Fruit fly (Drosophila melanogaster): ENCODE results near the gene CG12986.
A peak's percentile ranks its signal among the peaks of the same experiment; 100 is the strongest.

CG12986 gene

DNA sequence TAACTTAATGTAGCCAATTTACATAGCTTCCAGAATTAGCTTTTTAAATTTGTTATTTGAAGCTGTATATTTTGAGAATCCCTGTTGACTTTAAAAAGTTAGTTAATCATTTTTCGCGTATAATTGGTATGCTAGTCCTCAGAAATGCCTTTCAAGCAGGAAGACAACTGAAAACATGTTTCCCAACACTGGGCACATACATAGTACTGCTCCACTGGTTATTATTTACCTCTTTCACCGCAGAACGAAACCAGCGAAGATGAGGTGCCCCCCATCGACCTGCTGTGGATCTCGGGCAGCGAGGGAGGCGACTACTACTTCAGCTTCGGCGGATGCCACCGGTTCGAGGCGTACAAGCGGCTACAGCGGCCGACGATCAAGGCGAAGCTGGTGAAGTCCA is 38.3 kb upstream of the CG12986 start:
- no peak for TF ChIP-seq Mio (GFP tag; optimal IDR thresholded peaks at IDR 0.05)
- TF ChIP-seq dmrt93B (GFP tag; optimal IDR thresholded peaks at IDR 0.05): no peak
- no peak for TF ChIP-seq Hr83 (GFP tag; optimal IDR thresholded peaks at IDR 0.05; ENCODE audit: poor library complexity, severe bottlenecking)
- no peak for TF ChIP-seq foxo (GFP tag; optimal IDR thresholded peaks at IDR 0.05)
- TF ChIP-seq psq (GFP tag; optimal IDR thresholded peaks at IDR 0.05): no peak
- TF ChIP-seq Rel (GFP tag; optimal IDR thresholded peaks at IDR 0.05): no peak
- TF ChIP-seq Rel (tag; optimal IDR thresholded peaks at IDR 0.05): no peak
- no peak for TF ChIP-seq sv (GFP tag; optimal IDR thresholded peaks at IDR 0.05)
- TF ChIP-seq usp (GFP tag; optimal IDR thresholded peaks at IDR 0.05): no peak
- no peak for TF ChIP-seq pan (optimal IDR thresholded peaks at IDR 0.05)
- no peak for TF ChIP-seq Myc (optimal IDR thresholded peaks at IDR 0.05)
- TF ChIP-seq br (GFP tag; optimal IDR thresholded peaks at IDR 0.05): no peak
- no peak for TF ChIP-seq Dfd (GFP tag; optimal IDR thresholded peaks at IDR 0.05)
- no peak for TF ChIP-seq CrebA (GFP tag; optimal IDR thresholded peaks at IDR 0.05; ENCODE audit: borderline replicate concordance)
- TF ChIP-seq rgr (GFP tag; optimal IDR thresholded peaks at IDR 0.05): no peak
- TF ChIP-seq Hr78 (GFP tag; optimal IDR thresholded peaks at IDR 0.05): no peak
- TF ChIP-seq Jra (GFP tag; optimal IDR thresholded peaks at IDR 0.05): no peak

DNA sequence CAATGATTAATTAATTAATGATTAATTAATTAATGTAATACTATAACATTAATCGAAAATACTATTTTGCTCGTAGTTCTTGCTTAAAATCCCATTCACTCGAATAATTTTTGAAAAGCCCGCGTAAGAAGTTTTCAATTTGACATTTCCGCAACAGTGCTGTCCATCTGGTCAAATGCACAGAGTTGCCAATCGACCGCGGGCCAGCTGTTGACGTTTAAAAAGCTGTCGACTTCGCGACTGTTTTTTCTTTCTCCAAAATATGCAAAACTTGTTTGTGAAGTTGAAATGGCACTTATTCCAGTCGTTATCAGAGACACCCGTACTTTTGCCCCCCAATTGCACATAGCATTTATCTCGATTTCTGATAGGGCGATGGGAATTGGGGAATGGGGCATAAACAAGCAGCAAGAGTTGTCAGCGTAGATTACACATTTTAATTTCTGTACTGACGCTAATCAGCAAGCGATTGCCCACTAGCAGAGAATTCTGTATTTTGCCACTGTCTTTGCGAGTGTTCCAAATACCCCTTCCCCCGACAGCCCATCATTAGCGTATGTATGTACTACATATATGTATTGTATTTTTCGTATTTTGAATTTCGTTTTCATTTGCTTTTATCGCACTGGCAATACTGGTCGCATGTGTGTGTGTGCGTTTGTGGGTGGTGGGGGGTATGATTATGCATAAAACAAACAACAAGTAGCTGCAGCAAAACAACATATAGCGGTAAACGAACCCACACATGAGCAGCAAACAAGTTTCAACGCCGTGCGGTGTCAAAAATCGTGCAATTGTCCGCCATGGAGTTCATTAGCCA is 37.2 kb upstream of the CG12986 start, which contains the start of gene Srx:
Gene Srx (plus strand): TSS at position 517 of the 820 bp plus-strand sequence.
- TF ChIP-seq OdsH (GFP tag; optimal IDR thresholded peaks at IDR 0.05): peak; percentile 39
- TF ChIP-seq psq (GFP tag; optimal IDR thresholded peaks at IDR 0.05): peak; percentile 43
- TF ChIP-seq jim (GFP tag; optimal IDR thresholded peaks at IDR 0.05): peak; percentile 90
- no peak for TF ChIP-seq sv (GFP tag; optimal IDR thresholded peaks at IDR 0.05)
- TF ChIP-seq Rel (GFP tag; optimal IDR thresholded peaks at IDR 0.05): no peak
- TF ChIP-seq Rel (tag; optimal IDR thresholded peaks at IDR 0.05): peak; percentile 59
- TF ChIP-seq Myc (optimal IDR thresholded peaks at IDR 0.05): no peak
- TF ChIP-seq Jra (GFP tag; optimal IDR thresholded peaks at IDR 0.05): peak; percentile 60
- peak; percentile 35 for TF ChIP-seq ey (GFP tag; optimal IDR thresholded peaks at IDR 0.05)
- TF ChIP-seq CG32264 (GFP tag; optimal IDR thresholded peaks at IDR 0.05): no peak
- no peak for TF ChIP-seq sage (GFP tag; optimal IDR thresholded peaks at IDR 0.05)
- no peak for TF ChIP-seq N (GFP tag; optimal IDR thresholded peaks at IDR 0.05)
- TF ChIP-seq lola (GFP tag; optimal IDR thresholded peaks at IDR 0.05): no peak
- TF ChIP-seq Mio (GFP tag; optimal IDR thresholded peaks at IDR 0.05): no peak
- peak; percentile 62 for TF ChIP-seq Sp1 (GFP tag; optimal IDR thresholded peaks at IDR 0.05)
- TF ChIP-seq woc (GFP tag; optimal IDR thresholded peaks at IDR 0.05): no peak
- TF ChIP-seq Vsx2 (GFP tag; optimal IDR thresholded peaks at IDR 0.05; ENCODE audit: partially characterized antibody): no peak
- TF ChIP-seq Hnf4 (GFP tag; optimal IDR thresholded peaks at IDR 0.05): peak; percentile 66
- TF ChIP-seq h (GFP tag; optimal IDR thresholded peaks at IDR 0.05): peak; percentile 59
- TF ChIP-seq foxo (GFP tag; optimal IDR thresholded peaks at IDR 0.05): peak in 1 of 2 experiments; percentile 47
- no peak for TF ChIP-seq Dfd (GFP tag; optimal IDR thresholded peaks at IDR 0.05)
- TF ChIP-seq Abd-B (GFP tag; optimal IDR thresholded peaks at IDR 0.05): no peak
- peak; percentile 33 for TF ChIP-seq fru (GFP tag; optimal IDR thresholded peaks at IDR 0.05)
- TF ChIP-seq rgr (GFP tag; optimal IDR thresholded peaks at IDR 0.05): peak; percentile 26
- no peak for TF ChIP-seq usp (GFP tag; optimal IDR thresholded peaks at IDR 0.05)
- TF ChIP-seq pan (optimal IDR thresholded peaks at IDR 0.05): no peak
- TF ChIP-seq CG9705 (GFP tag; optimal IDR thresholded peaks at IDR 0.05): peak; percentile 18
- peak; percentile 59 for TF ChIP-seq HLH106 (tag; optimal IDR thresholded peaks at IDR 0.05)
- peak; percentile 59 for TF ChIP-seq br (GFP tag; optimal IDR thresholded peaks at IDR 0.05)

- no peak for TF ChIP-seq OdsH (GFP tag; optimal IDR thresholded peaks at IDR 0.05)
- TF ChIP-seq Rel (GFP tag; optimal IDR thresholded peaks at IDR 0.05): no peak
- TF ChIP-seq Rel (tag; optimal IDR thresholded peaks at IDR 0.05): no peak
- no peak for TF ChIP-seq Hnf4 (GFP tag; optimal IDR thresholded peaks at IDR 0.05)
- TF ChIP-seq lola (GFP tag; optimal IDR thresholded peaks at IDR 0.05): no peak
- no peak for TF ChIP-seq psq (GFP tag; optimal IDR thresholded peaks at IDR 0.05)
- no peak for TF ChIP-seq br (GFP tag; optimal IDR thresholded peaks at IDR 0.05)
- no peak for TF ChIP-seq dsf (GFP tag; optimal IDR thresholded peaks at IDR 0.05; ENCODE audit: borderline replicate concordance)
- no peak for TF ChIP-seq CG9705 (GFP tag; optimal IDR thresholded peaks at IDR 0.05)
- TF ChIP-seq usp (GFP tag; optimal IDR thresholded peaks at IDR 0.05): no peak
- no peak for TF ChIP-seq GATAd (GFP tag; optimal IDR thresholded peaks at IDR 0.05)
- TF ChIP-seq CrebA (GFP tag; optimal IDR thresholded peaks at IDR 0.05; ENCODE audit: borderline replicate concordance): no peak
- TF ChIP-seq Jra (GFP tag; optimal IDR thresholded peaks at IDR 0.05): no peak
- TF ChIP-seq pan (optimal IDR thresholded peaks at IDR 0.05): no peak
- no peak for TF ChIP-seq Hr83 (GFP tag; optimal IDR thresholded peaks at IDR 0.05; ENCODE audit: poor library complexity, severe bottlenecking)
- no peak for TF ChIP-seq Sp1 (GFP tag; optimal IDR thresholded peaks at IDR 0.05)
- TF ChIP-seq Mio (GFP tag; optimal IDR thresholded peaks at IDR 0.05): no peak
- TF ChIP-seq dmrt93B (GFP tag; optimal IDR thresholded peaks at IDR 0.05): no peak
These were observed 36.5 kb upstream of the CG12986 start, which contains the start of gene Mco4 for dm6 chrX:17856029-17856428. TSS of gene Mco4 (minus strand) at chrX:17856129.

Measured in whole organism, wandering third instar larva.